Fruit fly (Drosophila melanogaster) whole organism, embryonic: ENCODE data around the gene shd.
A peak's percentile ranks its signal among the peaks of the same experiment; 100 is the strongest.

ENCODE experiments used
- Aef1 ChIP-seq: fragments of 200-800 bp; sonication (Bioruptor generic); IDR thresholded peaks from 3 replicates; pipeline ENCODE4 v1.3.6; 2022; ENCODE audit warnings: missing biosample characterization, missing genetic modification characterization
- Asciz ChIP-seq: fragments of 200-800 bp; sonication (Bioruptor generic); optimal IDR thresholded peaks from 2 replicates; lab custom pipeline; 2017; ENCODE audit warnings: missing biosample characterization, mild to moderate bottlenecking, missing genetic modification characterization, missing genetic modification reagents
- B-H2 ChIP-seq: fragments of 200-800 bp; sonication (Bioruptor generic); optimal IDR thresholded peaks from 2 replicates; lab custom pipeline; 2018; ENCODE audit warnings: missing biosample characterization, mild to moderate bottlenecking, missing genetic modification characterization
- BEAF-32 ChIP-seq: fragments of 200-800 bp; sonication (Bioruptor generic); optimal IDR thresholded peaks from 3 replicates; lab custom pipeline; 2017; ENCODE audit warnings: missing biosample characterization, missing genetic modification characterization, mild to moderate bottlenecking, moderate library complexity, missing genetic modification reagents
- Bdp1 ChIP-seq: fragments of 200-800 bp; sonication (Bioruptor generic); optimal IDR thresholded peaks from 3 replicates; lab custom pipeline; 2016; ENCODE audit warnings: missing biosample characterization, missing genetic modification characterization
- CG1024 ChIP-seq: fragments of 200-800 bp; sonication (Bioruptor generic); IDR thresholded peaks from 2 replicates; pipeline ENCODE4 v1.3.6; 2022; ENCODE audit warnings: missing biosample characterization, missing genetic modification characterization
- CG10979 ChIP-seq: fragments of 200-800 bp; sonication (Bioruptor generic); optimal IDR thresholded peaks from 2 replicates; lab custom pipeline; 2018; ENCODE audit warnings: missing biosample characterization, mild to moderate bottlenecking, missing genetic modification characterization, moderate library complexity
- CG12236 ChIP-seq: fragments of 200-800 bp; sonication (Bioruptor generic); optimal IDR thresholded peaks from 2 replicates; lab custom pipeline; 2016; ENCODE audit warnings: missing biosample characterization, missing genetic modification characterization
- CG13123 ChIP-seq: fragments of 200-800 bp; sonication (Bioruptor generic); optimal IDR thresholded peaks from 2 replicates; lab custom pipeline; 2016; ENCODE audit warnings: missing biosample characterization, missing genetic modification characterization
- CG14441 ChIP-seq: fragments of 200-800 bp; sonication (Bioruptor generic); IDR thresholded peaks from 2 replicates; pipeline ENCODE4 v1.3.6; 2022; ENCODE audit warnings: missing biosample characterization, missing genetic modification characterization
- CG15073 ChIP-seq: fragments of 200-800 bp; sonication (Bioruptor generic); optimal IDR thresholded peaks from 2 replicates; lab custom pipeline; 2016; ENCODE audit warnings: missing biosample characterization, missing genetic modification characterization
- CG18011 ChIP-seq: fragments of 200-800 bp; sonication (Bioruptor generic); optimal IDR thresholded peaks from 2 replicates; lab custom pipeline; 2017; ENCODE audit warnings: missing biosample characterization, missing genetic modification characterization, mild to moderate bottlenecking, moderate library complexity, missing genotype
- CG1832 ChIP-seq: fragments of 200-800 bp; sonication (Bioruptor generic); optimal IDR thresholded peaks from 2 replicates; lab custom pipeline; 2017; ENCODE audit warnings: missing biosample characterization, mild to moderate bottlenecking, missing genetic modification characterization, inconsistent platforms
- CG18619 ChIP-seq: fragments of 200-800 bp; sonication (Bioruptor generic); optimal IDR thresholded peaks from 3 replicates; lab custom pipeline; 2017; ENCODE audit warnings: missing biosample characterization, mild to moderate bottlenecking, missing genetic modification characterization
- CG2129 ChIP-seq: fragments of 200-800 bp; sonication (Bioruptor generic); IDR thresholded peaks from 2 replicates; pipeline ENCODE4 v1.3.6; 2022; ENCODE audit warnings: missing biosample characterization, missing genetic modification characterization; ENCODE audit not compliant: partially characterized antibody
- CG2875 ChIP-seq: fragments of 200-800 bp; sonication (Bioruptor generic); optimal IDR thresholded peaks from 2 replicates; lab custom pipeline; 2017; ENCODE audit warnings: missing biosample characterization, mild to moderate bottlenecking, missing genetic modification characterization, missing genetic modification reagents
- CG2889 ChIP-seq: fragments of 200-800 bp; sonication (Bioruptor generic); IDR thresholded peaks from 3 replicates; pipeline ENCODE4 v1.3.6; 2022; ENCODE audit warnings: missing biosample characterization, missing genetic modification characterization
- CG33557 ChIP-seq: fragments of 200-800 bp; sonication (Bioruptor generic); optimal IDR thresholded peaks from 2 replicates; lab custom pipeline; 2019; ENCODE audit warnings: missing biosample characterization, mild to moderate bottlenecking, missing genetic modification characterization, moderate library complexity
- CG43689 ChIP-seq: fragments of 200-800 bp; sonication (Bioruptor generic); IDR thresholded peaks from 2 replicates; pipeline ENCODE4 v1.3.6; 2022; ENCODE audit warnings: missing biosample characterization, missing genetic modification characterization
- CG4404 ChIP-seq: fragments of 200-800 bp; sonication (Bioruptor generic); IDR thresholded peaks from 2 replicates; pipeline ENCODE4 v1.3.6; 2022; ENCODE audit warnings: missing biosample characterization, missing genetic modification characterization
- CG4617 ChIP-seq: fragments of 200-800 bp; sonication (Bioruptor generic); optimal IDR thresholded peaks from 3 replicates; lab custom pipeline; 2016; ENCODE audit warnings: missing biosample characterization, missing genetic modification characterization, borderline replicate concordance
- CG4854 ChIP-seq: fragments of 200-800 bp; sonication (Bioruptor generic); optimal IDR thresholded peaks from 2 replicates; lab custom pipeline; 2016; ENCODE audit warnings: missing biosample characterization, missing genetic modification characterization, inconsistent platforms
- CG8290 ChIP-seq, 3 experiments: fragments of 200-800 bp; sonication (Bioruptor generic); optimal IDR thresholded peaks; 2 replicates each; lab custom pipeline; 2016 to 2019; ENCODE audit warnings: missing biosample characterization in 3 of 3, missing genetic modification characterization in 3 of 3, mild to moderate bottlenecking in 2 of 3, moderate library complexity in 1 of 3
- CHES-1-like ChIP-seq: fragments of 200-800 bp; sonication (Bioruptor generic); optimal IDR thresholded peaks from 2 replicates; lab custom pipeline; 2016; ENCODE audit warnings: missing biosample characterization, missing genetic modification characterization
- CTCF ChIP-seq: fragments of 200-800 bp; sonication (Bioruptor generic); optimal IDR thresholded peaks from 2 replicates; lab custom pipeline; 2017; ENCODE audit warnings: missing biosample characterization, mild to moderate bottlenecking, missing genetic modification characterization, moderate library complexity
- CoRest ChIP-seq: fragments of 200-800 bp; sonication (Bioruptor generic); optimal IDR thresholded peaks from 3 replicates; lab custom pipeline; 2018; ENCODE audit warnings: missing biosample characterization, mild to moderate bottlenecking, missing genetic modification characterization, moderate library complexity
- Dip2 ChIP-seq: fragments of 200-800 bp; sonication (Bioruptor generic); IDR thresholded peaks from 2 replicates; pipeline ENCODE4 v1.3.6; 2022; ENCODE audit warnings: missing biosample characterization, missing genetic modification characterization
- Elba2 ChIP-seq: fragments of 200-800 bp; sonication (Bioruptor generic); optimal IDR thresholded peaks from 3 replicates; lab custom pipeline; 2016; ENCODE audit warnings: missing biosample characterization, missing genetic modification characterization
- HmgD ChIP-seq: fragments of 200-800 bp; sonication (Bioruptor generic); optimal IDR thresholded peaks from 3 replicates; lab custom pipeline; 2016; ENCODE audit warnings: missing biosample characterization, missing genetic modification characterization
- Lim3 ChIP-seq: fragments of 200-800 bp; sonication (Bioruptor generic); IDR thresholded peaks from 2 replicates; pipeline ENCODE4 v1.3.6; 2022; ENCODE audit warnings: missing biosample characterization, missing genetic modification characterization
- Med ChIP-seq: fragments of 200-800 bp; sonication (Bioruptor generic); peaks from one replicate; lab custom pipeline; 2016; ENCODE audit warnings: missing biosample characterization, missing genetic modification characterization, mild to moderate bottlenecking, inconsistent platforms, moderate library complexity
- Nf-YB ChIP-seq: fragments of 200-800 bp; sonication (Bioruptor generic); optimal IDR thresholded peaks from 3 replicates; lab custom pipeline; 2019; ENCODE audit warnings: missing biosample characterization, mild to moderate bottlenecking, missing genetic modification characterization, moderate library complexity
- NfI ChIP-seq: fragments of 200-800 bp; sonication (Bioruptor generic); optimal IDR thresholded peaks from 3 replicates; lab custom pipeline; 2018; ENCODE audit warnings: missing biosample characterization, mild to moderate bottlenecking, missing genetic modification characterization, moderate library complexity
- Oli ChIP-seq: fragments of 200-800 bp; sonication (Bioruptor generic); optimal IDR thresholded peaks from 2 replicates; lab custom pipeline; 2018; ENCODE audit warnings: missing biosample characterization, mild to moderate bottlenecking, missing genetic modification characterization, moderate library complexity
- amos ChIP-seq: fragments of 200-800 bp; sonication (Bioruptor generic); IDR thresholded peaks from 2 replicates; pipeline ENCODE4 v1.3.6; 2022; ENCODE audit warnings: missing biosample characterization, missing genetic modification characterization; ENCODE audit not compliant: partially characterized antibody
- az2 ChIP-seq: fragments of 200-800 bp; sonication (Bioruptor generic); optimal IDR thresholded peaks from 3 replicates; lab custom pipeline; 2016; ENCODE audit warnings: missing biosample characterization, missing genetic modification characterization
- chif ChIP-seq, 2 experiments: fragments of 200-800 bp; sonication (Bioruptor generic); optimal IDR thresholded peaks; 3 replicates each; lab custom pipeline; 2016; ENCODE audit warnings: missing biosample characterization in 2 of 2, missing genetic modification characterization in 2 of 2
- dan ChIP-seq: fragments of 200-800 bp; sonication (Bioruptor generic); IDR thresholded peaks from 2 replicates; pipeline ENCODE4 v1.3.6; 2022; ENCODE audit warnings: missing biosample characterization, missing genetic modification characterization
- emc ChIP-seq: fragments of 200-800 bp; sonication (Bioruptor generic); optimal IDR thresholded peaks from 2 replicates; lab custom pipeline; 2016; ENCODE audit warnings: missing biosample characterization, missing genetic modification characterization
- klu ChIP-seq: fragments of 200-800 bp; sonication (Bioruptor generic); IDR thresholded peaks from 2 replicates; pipeline ENCODE4 v1.3.6; 2022; ENCODE audit warnings: missing biosample characterization, missing genetic modification characterization
- knrl ChIP-seq: fragments of 200-800 bp; sonication (Bioruptor generic); IDR thresholded peaks from 3 replicates; pipeline ENCODE4 v1.3.6; 2022; ENCODE audit warnings: missing biosample characterization, missing genetic modification characterization; ENCODE audit not compliant: partially characterized antibody
- lilli ChIP-seq: fragments of 200-800 bp; sonication (Bioruptor generic); optimal IDR thresholded peaks from 3 replicates; lab custom pipeline; 2016; ENCODE audit warnings: missing biosample characterization, missing genetic modification characterization
- nmo ChIP-seq: fragments of 200-800 bp; sonication (Bioruptor generic); optimal IDR thresholded peaks from 2 replicates; lab custom pipeline; 2018; ENCODE audit warnings: missing biosample characterization, mild to moderate bottlenecking, missing genetic modification characterization, moderate library complexity
- sc ChIP-seq, 3 experiments: fragments of >200 bp in 2 of 3; fragments of 200-800 bp in 1 of 3; sonication (Bioruptor generic) in 1 of 3; optimal IDR thresholded peaks; 2 replicates in 2 of 3; 3 replicates in 1 of 3; lab custom pipeline; 2017; ENCODE audit warnings: mild to moderate bottlenecking in 1 of 3, missing biosample characterization in 1 of 3, missing genetic modification characterization in 1 of 3, missing genetic modification reagents in 1 of 3
- scrt ChIP-seq: fragments of 200-800 bp; sonication (Bioruptor generic); optimal IDR thresholded peaks from 2 replicates; lab custom pipeline; 2018; ENCODE audit warnings: missing biosample characterization, mild to moderate bottlenecking, missing genetic modification characterization, moderate library complexity
- sd ChIP-seq: fragments of 200-800 bp; sonication (Bioruptor generic); optimal IDR thresholded peaks from 3 replicates; lab custom pipeline; 2018; ENCODE audit warnings: missing biosample characterization, mild to moderate bottlenecking, missing genetic modification characterization, moderate library complexity
- seq ChIP-seq: fragments of 200-800 bp; sonication (Bioruptor generic); IDR thresholded peaks from 2 replicates; pipeline ENCODE4 v1.3.6; 2022; ENCODE audit warnings: missing biosample characterization, missing genetic modification characterization
- trem ChIP-seq: fragments of 200-800 bp; optimal IDR thresholded peaks from 3 replicates; lab custom pipeline; 2019; ENCODE audit warnings: missing biosample characterization, mild to moderate bottlenecking, missing genetic modification characterization, moderate library complexity
- unc-4 ChIP-seq: fragments of 200-800 bp; sonication (Bioruptor generic); IDR thresholded peaks from 2 replicates; pipeline ENCODE4 v1.3.6; 2022; ENCODE audit warnings: missing biosample characterization, missing genetic modification characterization; ENCODE audit not compliant: partially characterized antibody
- wek ChIP-seq: fragments of 200-800 bp; sonication (Bioruptor generic); optimal IDR thresholded peaks from 3 replicates; lab custom pipeline; 2018; ENCODE audit warnings: missing biosample characterization, mild to moderate bottlenecking, missing genetic modification characterization, moderate library complexity

shd gene

DNA sequence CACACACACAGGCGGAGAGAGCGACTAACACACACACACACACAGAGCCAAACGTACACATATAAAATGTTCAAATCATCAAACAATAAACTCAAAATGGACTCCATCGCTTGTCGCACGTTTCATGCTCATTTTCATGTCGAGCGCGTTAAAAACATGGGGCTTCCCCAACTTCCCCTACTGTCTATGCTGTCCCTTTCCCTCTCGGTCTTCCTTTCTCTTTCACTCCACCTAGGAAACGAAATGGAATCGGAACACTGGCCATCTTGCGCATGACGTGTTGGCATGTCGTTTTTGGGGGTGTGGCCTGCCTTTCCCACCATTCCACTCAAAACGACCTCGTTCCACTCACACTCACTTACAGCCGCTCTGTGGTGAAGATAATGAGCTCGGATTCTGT is 35.4 kb upstream of the shd start (continued):
- TF ChIP-seq wek (GFP tag; lab: Kevin White, UChicago) (no peak), NfI (no peak), seq (GFP tag; lab: Robert Waterston, UW) (peak; percentile 73; the same call in 1 of the 2 replicates), CG43689 (no peak), CTCF (no peak), Dip2 (GFP tag; lab: Robert Waterston, UW) (no peak), Med (GFP tag; lab: Kevin White, UChicago) (no peak), trem (no peak), Oli (tag; lab: Kevin White, UChicago) (no peak), Nf-YB (GFP tag; lab: Kevin White, UChicago) (peak; percentile 95), CG2889 (GFP tag; lab: Robert Waterston, UW) (no peak), amos (GFP tag; lab: Robert Waterston, UW) (peak; percentile 45; the same call in 1 of the 2 replicates), Aef1 (GFP tag; lab: Robert Waterston, UW) (no peak), emc (no peak), CG4404 (GFP tag; lab: Robert Waterston, UW) (no peak), dan (GFP tag; lab: Robert Waterston, UW) (no peak), Asciz (no peak), CG12236 (GFP tag; lab: Kevin White, UChicago) (no peak), CG4617 (GFP tag; lab: Kevin White, UChicago) (no peak), klu (GFP tag; lab: Robert Waterston, UW) (no peak), CHES-1-like (no peak), Lim3 (no peak), Bdp1 (GFP tag; lab: Kevin White, UChicago) (no peak), nmo (GFP tag; lab: Kevin White, UChicago) (no peak), CG14441 (GFP tag; lab: Robert Waterston, UW) (no peak), unc-4 (GFP tag; lab: Robert Waterston, UW) (no peak), HmgD (GFP tag; lab: Kevin White, UChicago) (peak; percentile 8), BEAF-32 (no peak), CG4854 (GFP tag; lab: Kevin White, UChicago) (no peak), sd (tag; lab: Kevin White, UChicago) (peak; percentile 81), B-H2 (GFP tag; lab: Kevin White, UChicago) (no peak), CG18619 (GFP tag; lab: Kevin White, UChicago) (no peak), CG2875 (no peak), az2 (GFP tag; lab: Kevin White, UChicago) (no peak), knrl (0 out of 3 replicates have a peak, but pooled peaks have one; percentile 24), CG15073 (no peak), scrt (GFP tag; lab: Kevin White, UChicago) (no peak), CG18011 (GFP tag; lab: Kevin White, UChicago) (no peak), CG1024 (GFP tag; lab: Robert Waterston, UW) (no peak), CG8290 (GFP tag; optimal IDR thresholded peaks at IDR 0.05; lab: Kevin White, UChicago) (no peak), CG8290 (tag; optimal IDR thresholded peaks at IDR 0.05; lab: Kevin White, UChicago) (no peak), CG33557 (GFP tag; lab: Kevin White, UChicago) (peak; percentile 11), CoRest (tag; lab: Kevin White, UChicago) (peak; percentile 60), Elba2 (GFP tag; lab: Kevin White, UChicago) (no peak), CG10979 (tag; lab: Kevin White, UChicago) (no peak), sc (optimal IDR thresholded peaks at IDR 0.05; lab: Kevin White, UChicago) (no peak), sc (GFP tag; optimal IDR thresholded peaks at IDR 0.05; lab: Kevin White, UChicago) (no peak), chif (GFP tag; optimal IDR thresholded peaks at IDR 0.05; lab: Kevin White, UChicago) (no peak), lilli (no peak), CG2129 (GFP tag; lab: Robert Waterston, UW) (no peak), CG1832 (peak; percentile 92), CG13123 (GFP tag; lab: Kevin White, UChicago) (no peak)
